Worm (Caenorhabditis elegans): ENCODE results near the gene scl-11.

Gene scl-11

ce11 chrIV:13056026-13056425, 4.9 kb downstream of the scl-11 start, which contains the start of gene scl-1:
Gene scl-1, plus strand, starts transcription at chrIV:13056326.
- TF ChIP-seq tlp-1 (tag; optimal IDR thresholded peaks at IDR 0.05) (no peak), isw-1 (GFP tag; IDR thresholded peaks at IDR 0.05) (no peak), C16A3.4 (tag; optimal IDR thresholded peaks at IDR 0.05) (no peak), ceh-88 (GFP tag; IDR thresholded peaks at IDR 0.05) (no peak), fkh-10 (GFP tag; optimal IDR thresholded peaks at IDR 0.05) (no peak), lir-3 (tag; optimal IDR thresholded peaks at IDR 0.05; ENCODE audit: poor library complexity) (no peak), grh-1 (GFP tag; IDR thresholded peaks at IDR 0.05) (no peak), xbp-1 (tag; optimal IDR thresholded peaks at IDR 0.05) (no peak)

ce11 chrIV:13057418-13057817, 6.2 kb downstream of the scl-11 start, which contains the start of gene scl-2:
Gene scl-2, plus strand, starts transcription at chrIV:13057710.
- TF ChIP-seq elt-2 (tag; optimal IDR thresholded peaks at IDR 0.05) (peak; percentile 99), lin-35 (GFP tag; optimal IDR thresholded peaks at IDR 0.05) (peak in 1 of 2 experiments; percentile 36), jun-1 (tag; optimal IDR thresholded peaks at IDR 0.05) (peak; percentile 80), efl-1 (optimal IDR thresholded peaks at IDR 0.05) (no peak), efl-1 (GFP tag; optimal IDR thresholded peaks at IDR 0.05 in 1 of 2) (peak in 1 of 2 experiments; percentile 35), tlp-1 (tag; optimal IDR thresholded peaks at IDR 0.05) (peak; percentile 68), mdl-1 (tag; optimal IDR thresholded peaks at IDR 0.05) (peak in 1 of 2 experiments; percentile 0), aly-2 (tag; optimal IDR thresholded peaks at IDR 0.05) (no peak), fkh-4 (tag; optimal IDR thresholded peaks at IDR 0.05; ENCODE audit: borderline replicate concordance) (no peak)

- TF ChIP-seq pag-3 (tag; optimal IDR thresholded peaks at IDR 0.05; ENCODE audit: borderline replicate concordance, insufficient read depth) = no peak
- no peak for TF ChIP-seq C16A3.4 (tag; optimal IDR thresholded peaks at IDR 0.05)
- no peak for TF ChIP-seq nhr-20 (tag; optimal IDR thresholded peaks at IDR 0.05)
- TF ChIP-seq sup-37 (GFP tag; optimal IDR thresholded peaks at IDR 0.05) = no peak
- TF ChIP-seq pax-3 (tag; optimal IDR thresholded peaks at IDR 0.05) = no peak
- no peak for TF ChIP-seq efl-1 (optimal IDR thresholded peaks at IDR 0.05)
- TF ChIP-seq efl-1 (GFP tag; optimal IDR thresholded peaks at IDR 0.05 in 1 of 2) = no peak
- no peak for TF ChIP-seq ces-1 (GFP tag; optimal IDR thresholded peaks at IDR 0.05)
These were observed 8.1 kb downstream of the scl-11 start, which contains the start of gene scl-3 for ce11 chrIV:13059284-13059683. Gene scl-3, plus strand, starts transcription at chrIV:13059584.

- TF ChIP-seq nhr-11 (tag; optimal IDR thresholded peaks at IDR 0.05) = no peak
- TF ChIP-seq nhr-77 (tag; optimal IDR thresholded peaks at IDR 0.05) = no peak
- no peak for TF ChIP-seq efl-3 (GFP tag; optimal IDR thresholded peaks at IDR 0.05)
- TF ChIP-seq blmp-1 (tag; optimal IDR thresholded peaks at IDR 0.05) = no peak
- no peak for TF ChIP-seq F16B12.6 (tag; optimal IDR thresholded peaks at IDR 0.05)
- TF ChIP-seq mef-2 (tag; optimal IDR thresholded peaks at IDR 0.05) = no peak
- no peak for TF ChIP-seq lin-15B (tag; optimal IDR thresholded peaks at IDR 0.05)
- TF ChIP-seq alr-1 (tag; optimal IDR thresholded peaks at IDR 0.05; ENCODE audit: borderline replicate concordance) = no peak
- TF ChIP-seq ces-1 (GFP tag; optimal IDR thresholded peaks at IDR 0.05) = no peak
- TF ChIP-seq dsc-1 (tag; optimal IDR thresholded peaks at IDR 0.05) = no peak
- no peak for TF ChIP-seq C34B4.2 (tag; optimal IDR thresholded peaks at IDR 0.05)
- no peak for TF ChIP-seq ets-5 (GFP tag; IDR thresholded peaks at IDR 0.05)
- TF ChIP-seq nhr-20 (tag; optimal IDR thresholded peaks at IDR 0.05) = no peak
- no peak for TF ChIP-seq lin-39 (tag; optimal IDR thresholded peaks at IDR 0.05)
- TF ChIP-seq lin-35 (GFP tag; optimal IDR thresholded peaks at IDR 0.05) = no peak
- no peak for TF ChIP-seq xbp-1 (tag; optimal IDR thresholded peaks at IDR 0.05)
- no peak for TF ChIP-seq nhr-76 (tag; optimal IDR thresholded peaks at IDR 0.05)
- no peak for TF ChIP-seq nhr-237 (tag; optimal IDR thresholded peaks at IDR 0.05)
- no peak for TF ChIP-seq hlh-4 (tag; optimal IDR thresholded peaks at IDR 0.05)
These were observed 12.5 kb downstream of the scl-11 start, which contains the start of gene scl-5 for ce11 chrIV:13063714-13064113. Gene scl-5, plus strand, starts transcription at chrIV:13064014.
